Fruit fly (Drosophila melanogaster): ENCODE results near the gene CG10514.

CG10514 gene

DNA sequence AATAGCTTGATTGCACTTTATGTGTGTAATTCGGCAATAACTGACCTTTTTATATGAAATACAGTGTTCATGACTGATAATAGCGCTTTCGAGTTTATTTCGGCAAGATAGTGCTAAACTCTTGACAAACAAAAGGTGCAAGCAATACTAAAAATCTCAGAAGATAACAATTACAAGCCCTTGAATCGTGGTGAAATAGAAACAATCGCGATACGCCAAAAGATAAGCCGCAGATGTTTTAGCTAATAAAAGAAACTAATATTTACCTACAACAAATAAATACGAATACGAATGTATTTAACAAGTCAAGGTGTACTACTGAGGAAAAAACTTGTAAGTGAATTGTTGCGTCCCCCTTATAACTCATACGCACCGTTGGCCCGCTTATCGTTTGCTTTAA, 4.4 kb downstream of the CG10514 start (continued):
- TF ChIP-seq Dip3 (GFP tag; optimal IDR thresholded peaks at IDR 0.05) = no peak
- no peak for TF ChIP-seq CG10565 (GFP tag; optimal IDR thresholded peaks at IDR 0.05)
- no peak for TF ChIP-seq CG10267 (tag; optimal IDR thresholded peaks at IDR 0.05)
- peak; percentile 68 for TF ChIP-seq CG6765 (GFP tag; optimal IDR thresholded peaks at IDR 0.05)
- TF ChIP-seq Sry-δ (GFP tag; optimal IDR thresholded peaks at IDR 0.05) = no peak
- TF ChIP-seq NfI (GFP tag; optimal IDR thresholded peaks at IDR 0.05) = no peak
- no peak for TF ChIP-seq Dfd (GFP tag; optimal IDR thresholded peaks at IDR 0.05)
- no peak for TF ChIP-seq tgo (GFP tag; IDR thresholded peaks at IDR 0.05)
- no peak for TF ChIP-seq lilli (GFP tag; optimal IDR thresholded peaks at IDR 0.05)
- TF ChIP-seq tna (GFP tag; IDR thresholded peaks at IDR 0.05; ENCODE audit: partially characterized antibody) = no peak
- no peak for TF ChIP-seq CG11247 (GFP tag; IDR thresholded peaks at IDR 0.05)
- peak; percentile 19 for TF ChIP-seq cwo (GFP tag; optimal IDR thresholded peaks at IDR 0.05)
- no peak for TF ChIP-seq CG1647 (GFP tag; optimal IDR thresholded peaks at IDR 0.05)
- no peak for TF ChIP-seq pho (GFP tag; optimal IDR thresholded peaks at IDR 0.05)
- TF ChIP-seq Fer2 (tag; optimal IDR thresholded peaks at IDR 0.05) = no peak
- TF ChIP-seq Elba2 (GFP tag; optimal IDR thresholded peaks at IDR 0.05) = no peak
- TF ChIP-seq luna (GFP tag; optimal IDR thresholded peaks at IDR 0.05) = no peak
- TF ChIP-seq schlank (tag; optimal IDR thresholded peaks at IDR 0.05) = peak; percentile 34
- no peak for TF ChIP-seq tio (GFP tag; optimal IDR thresholded peaks at IDR 0.05)
- no peak for TF ChIP-seq Bgb (GFP tag; IDR thresholded peaks at IDR 0.05; ENCODE audit: partially characterized antibody)
- TF ChIP-seq CG11504 (tag; optimal IDR thresholded peaks at IDR 0.05) = no peak
- peak; percentile 37; the same call in 1 of the 2 replicates for TF ChIP-seq CG14014 (GFP tag; IDR thresholded peaks at IDR 0.05)
- TF ChIP-seq CG34422 (GFP tag; IDR thresholded peaks at IDR 0.05) = no peak
- TF ChIP-seq CG13775 (GFP tag; optimal IDR thresholded peaks at IDR 0.05) = no peak
- TF ChIP-seq CG11723 (GFP tag; optimal IDR thresholded peaks at IDR 0.05) = no peak
- TF ChIP-seq inv (GFP tag; IDR thresholded peaks at IDR 0.05; ENCODE audit: partially characterized antibody) = no peak
- peak; percentile 60 for TF ChIP-seq Meics (GFP tag; optimal IDR thresholded peaks at IDR 0.05)
- TF ChIP-seq CG7928 (GFP tag; optimal IDR thresholded peaks at IDR 0.05) = no peak
- no peak for TF ChIP-seq mld (GFP tag; IDR thresholded peaks at IDR 0.05; ENCODE audit: partially characterized antibody)
- TF ChIP-seq CG16863 (GFP tag; optimal IDR thresholded peaks at IDR 0.05) = no peak
- TF ChIP-seq CG17186 (GFP tag; optimal IDR thresholded peaks at IDR 0.05) = no peak
- TF ChIP-seq CG11560 (tag; IDR thresholded peaks at IDR 0.05) = no peak
- peak; percentile 15 for TF ChIP-seq grau (tag; optimal IDR thresholded peaks at IDR 0.05)
- no peak for TF ChIP-seq CG14667 (GFP tag; IDR thresholded peaks at IDR 0.05)
- no peak for TF ChIP-seq CG6175 (GFP tag; IDR thresholded peaks at IDR 0.05)
- TF ChIP-seq CG4404 (GFP tag; IDR thresholded peaks at IDR 0.05) = no peak
- no peak for TF ChIP-seq CG3163 (GFP tag; optimal IDR thresholded peaks at IDR 0.05)
- TF ChIP-seq gem (tag; optimal IDR thresholded peaks at IDR 0.05) = no peak
- TF ChIP-seq jing (GFP tag; optimal IDR thresholded peaks at IDR 0.05) = no peak
- TF ChIP-seq Dek (tag; optimal IDR thresholded peaks at IDR 0.05) = peak; percentile 38
- peak; percentile 55 for TF ChIP-seq CG15269 (tag; optimal IDR thresholded peaks at IDR 0.05)
- no peak for TF ChIP-seq CG6683 (GFP tag; optimal IDR thresholded peaks at IDR 0.05)
- TF ChIP-seq CG1603 (tag; optimal IDR thresholded peaks at IDR 0.05) = no peak
- TF ChIP-seq CG1024 (GFP tag; IDR thresholded peaks at IDR 0.05) = no peak
- no peak for TF ChIP-seq Deaf1 (tag; optimal IDR thresholded peaks at IDR 0.05)
- TF ChIP-seq mirr (GFP tag; optimal IDR thresholded peaks at IDR 0.05) = peak; percentile 69
- TF ChIP-seq CG11695 (GFP tag; IDR thresholded peaks at IDR 0.05) = 0 out of 3 replicates have a peak, but pooled peaks have one; percentile 17
- no peak for TF ChIP-seq pita (GFP tag; optimal IDR thresholded peaks at IDR 0.05)
- TF ChIP-seq Spps (tag; optimal IDR thresholded peaks at IDR 0.05) = no peak
- no peak for TF ChIP-seq Hmx (GFP tag; optimal IDR thresholded peaks at IDR 0.05)
- no peak for TF ChIP-seq bowl (GFP tag; IDR thresholded peaks at IDR 0.05)
- no peak for TF ChIP-seq CG6654 (GFP tag; optimal IDR thresholded peaks at IDR 0.05)
